Fruit fly (Drosophila melanogaster): Measurements from ENCODE around the gene CG4229.

Gene CG4229

dm6 chr3L:16594922-16595518 lies 38.4 kb downstream of the CG4229 start, which contains the start of the genes spd-2 and Apl (continued):
- no peak for TF ChIP-seq maf-S (GFP tag; optimal IDR thresholded peaks at IDR 0.05)
- no peak for TF ChIP-seq Dfd (GFP tag; optimal IDR thresholded peaks at IDR 0.05)
- TF ChIP-seq CG4617 (GFP tag; optimal IDR thresholded peaks at IDR 0.05; ENCODE audit: borderline replicate concordance): peak; percentile 4
- no peak for TF ChIP-seq tgo (GFP tag; IDR thresholded peaks at IDR 0.05)
- no peak for TF ChIP-seq CG12299 (tag; optimal IDR thresholded peaks at IDR 0.05)
- TF ChIP-seq CG6791 (GFP tag; IDR thresholded peaks at IDR 0.05; ENCODE audit: partially characterized antibody): peak; percentile 52; the same call in 1 of the 3 replicates

dm6 chr3L:16602736-16603144 lies 46.1 kb downstream of the CG4229 start, which contains the start of gene Arts:
Arts (plus strand) TSS chr3L:16602851.
- TF ChIP-seq YL-1 (GFP tag; optimal IDR thresholded peaks at IDR 0.05) (peak; percentile 17), lola (GFP tag; optimal IDR thresholded peaks at IDR 0.05) (peak in 1 of 3 experiments; percentile 45), trem (tag; optimal IDR thresholded peaks at IDR 0.05) (peak; percentile 53), toy (GFP tag; IDR thresholded peaks at IDR 0.05) (no peak), mld (GFP tag; IDR thresholded peaks at IDR 0.05; ENCODE audit: partially characterized antibody) (no peak), gem (tag; optimal IDR thresholded peaks at IDR 0.05) (peak; percentile 45), prd (optimal IDR thresholded peaks at IDR 0.05) (no peak), prd (GFP tag; IDR thresholded peaks at IDR 0.05) (no peak), eyg (GFP tag; optimal IDR thresholded peaks at IDR 0.05) (no peak), nmo (GFP tag; optimal IDR thresholded peaks at IDR 0.05) (peak; percentile 49), grau (tag; optimal IDR thresholded peaks at IDR 0.05) (peak; percentile 30), bbx (GFP tag; IDR thresholded peaks at IDR 0.05; ENCODE audit: partially characterized antibody) (no peak), sim (GFP tag; IDR thresholded peaks at IDR 0.05) (no peak), CG14710 (tag; optimal IDR thresholded peaks at IDR 0.05) (peak; percentile 51), Hr51 (GFP tag; optimal IDR thresholded peaks at IDR 0.05) (no peak), Hand (GFP tag; optimal IDR thresholded peaks at IDR 0.05) (no peak), CG11723 (GFP tag; optimal IDR thresholded peaks at IDR 0.05) (no peak), cg (GFP tag; optimal IDR thresholded peaks at IDR 0.05) (no peak), CrebB (tag; optimal IDR thresholded peaks at IDR 0.05) (no peak), CTCF (GFP tag; optimal IDR thresholded peaks at IDR 0.05) (peak; percentile 67), nerfin-2 (GFP tag; IDR thresholded peaks at IDR 0.05; ENCODE audit: partially characterized antibody) (no peak), HmgZ (tag; optimal IDR thresholded peaks at IDR 0.05) (peak; percentile 20), CG11695 (GFP tag; IDR thresholded peaks at IDR 0.05) (no peak), Nf-YC (tag; optimal IDR thresholded peaks at IDR 0.05) (peak; percentile 40), CG30020 (tag; optimal IDR thresholded peaks at IDR 0.05) (peak; percentile 32), CG4328 (GFP tag; optimal IDR thresholded peaks at IDR 0.05) (peak; percentile 26), tin (GFP tag; optimal IDR thresholded peaks at IDR 0.05) (peak; percentile 8), gsb-n (tag; optimal IDR thresholded peaks at IDR 0.05) (peak; percentile 2), Eip74EF (GFP tag; optimal IDR thresholded peaks at IDR 0.05) (no peak), D19B (GFP tag; optimal IDR thresholded peaks at IDR 0.05) (peak; percentile 44), CG6813 (GFP tag; optimal IDR thresholded peaks at IDR 0.05) (no peak), az2 (GFP tag; optimal IDR thresholded peaks at IDR 0.05) (peak; percentile 2), BEAF-32 (GFP tag; optimal IDR thresholded peaks at IDR 0.05) (peak; percentile 31), gcm (GFP tag; optimal IDR thresholded peaks at IDR 0.05) (no peak), chm (GFP tag; IDR thresholded peaks at IDR 0.05) (no peak), Meics (GFP tag; optimal IDR thresholded peaks at IDR 0.05) (peak; percentile 15), Pdp1 (GFP tag; optimal IDR thresholded peaks at IDR 0.05) (peak in 1 of 2 experiments; percentile 60), Dad (GFP tag; optimal IDR thresholded peaks at IDR 0.05) (no peak), CG13624 (GFP tag; optimal IDR thresholded peaks at IDR 0.05) (no peak), CG30403 (GFP tag; optimal IDR thresholded peaks at IDR 0.05) (peak; percentile 20), CG12391 (tag; optimal IDR thresholded peaks at IDR 0.05) (peak; percentile 39), MTF-1 (GFP tag; optimal IDR thresholded peaks at IDR 0.05; ENCODE audit: borderline replicate concordance) (no peak)
